Worm (Caenorhabditis elegans): Measurements from ENCODE around the gene F13A2.3.

F13A2.3 gene

DNA sequence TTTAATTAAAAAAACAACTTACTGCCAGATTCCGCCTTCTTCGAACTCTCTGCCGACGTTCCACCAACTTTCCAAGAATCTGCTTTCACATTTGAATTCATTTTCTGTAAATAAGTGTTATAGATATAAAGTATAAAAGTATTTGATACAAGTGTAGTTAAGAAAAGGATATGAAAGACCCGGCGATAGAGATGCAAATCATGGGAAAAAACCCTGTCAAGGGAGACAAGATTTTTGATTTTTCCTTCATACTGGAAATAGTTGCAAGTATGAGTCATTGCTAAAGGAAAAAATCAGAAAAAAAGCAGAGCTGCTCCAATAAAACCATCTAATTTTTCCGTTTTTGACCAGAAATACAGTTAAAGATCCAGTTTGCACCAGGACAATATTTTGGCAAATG is at the start of gene F13A2.3:
Gene F13A2.3, minus strand, starts transcription at position 101 of the 400 bp plus-strand sequence.
- no peak for TF ChIP-seq him-1 (tag; optimal IDR thresholded peaks at IDR 0.05)
- TF ChIP-seq W03F9.2 (tag; optimal IDR thresholded peaks at IDR 0.05) = no peak
- no peak for TF ChIP-seq dao-5 (tag; optimal IDR thresholded peaks at IDR 0.05)

DNA sequence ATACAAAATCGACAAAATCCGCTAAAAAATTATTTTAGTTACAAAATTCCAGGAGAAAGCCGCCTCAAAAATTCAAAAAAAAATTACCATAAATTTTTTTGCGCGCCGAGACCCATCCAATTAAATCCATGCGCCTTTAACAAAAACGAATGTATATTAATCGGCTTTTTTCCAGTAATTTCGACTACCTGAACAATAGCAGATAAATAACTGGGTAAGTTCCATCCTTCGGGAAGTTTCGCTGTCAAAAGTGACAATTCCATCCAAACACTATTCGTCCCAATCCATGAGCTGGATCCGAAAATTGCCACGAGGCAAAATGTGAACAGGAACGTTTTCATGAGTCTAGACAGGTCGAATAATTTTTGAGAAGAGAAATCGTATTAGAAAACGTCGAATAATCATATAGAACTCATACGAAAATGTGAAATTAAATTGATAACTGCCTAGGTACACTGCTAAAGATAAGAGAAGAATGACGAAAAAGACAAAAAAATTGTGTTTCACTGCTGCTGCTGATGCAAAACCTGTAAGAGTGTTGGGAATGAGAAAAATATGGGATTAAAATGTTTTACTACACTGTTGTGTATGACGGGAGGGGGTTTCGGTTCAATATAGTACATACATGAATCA is 46.7 kb upstream of the F13A2.3 start, which contains the start of gene rft-1:
Gene rft-1, minus strand, starts transcription at position 475 of the 633 bp plus-strand sequence.
- TF ChIP-seq him-1 (tag; optimal IDR thresholded peaks at IDR 0.05) (no peak), W03F9.2 (tag; optimal IDR thresholded peaks at IDR 0.05) (no peak), dao-5 (tag; optimal IDR thresholded peaks at IDR 0.05) (no peak)

DNA sequence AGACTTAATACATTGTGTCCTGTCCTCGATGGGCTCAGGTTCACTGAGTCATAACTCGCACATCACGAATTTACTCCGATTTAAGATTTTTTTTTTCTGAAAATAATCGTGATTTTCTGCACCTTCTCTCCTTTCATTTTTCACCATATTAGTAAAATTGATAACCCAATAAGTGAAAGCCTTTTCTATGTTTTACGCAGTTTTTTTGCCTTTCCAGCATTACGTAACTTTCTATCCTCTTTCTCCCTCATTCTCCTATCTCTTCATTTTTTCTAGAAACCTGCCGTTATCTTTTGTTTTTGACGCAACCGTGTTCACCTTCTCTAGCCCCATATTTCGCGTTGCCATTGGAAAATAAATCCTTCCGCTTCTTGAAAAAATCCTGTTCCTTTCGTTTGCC is 41.1 kb upstream of the F13A2.3 start:
- TF ChIP-seq him-1 (tag; optimal IDR thresholded peaks at IDR 0.05) (no peak), W03F9.2 (tag; optimal IDR thresholded peaks at IDR 0.05) (no peak), dao-5 (tag; optimal IDR thresholded peaks at IDR 0.05) (no peak)

DNA sequence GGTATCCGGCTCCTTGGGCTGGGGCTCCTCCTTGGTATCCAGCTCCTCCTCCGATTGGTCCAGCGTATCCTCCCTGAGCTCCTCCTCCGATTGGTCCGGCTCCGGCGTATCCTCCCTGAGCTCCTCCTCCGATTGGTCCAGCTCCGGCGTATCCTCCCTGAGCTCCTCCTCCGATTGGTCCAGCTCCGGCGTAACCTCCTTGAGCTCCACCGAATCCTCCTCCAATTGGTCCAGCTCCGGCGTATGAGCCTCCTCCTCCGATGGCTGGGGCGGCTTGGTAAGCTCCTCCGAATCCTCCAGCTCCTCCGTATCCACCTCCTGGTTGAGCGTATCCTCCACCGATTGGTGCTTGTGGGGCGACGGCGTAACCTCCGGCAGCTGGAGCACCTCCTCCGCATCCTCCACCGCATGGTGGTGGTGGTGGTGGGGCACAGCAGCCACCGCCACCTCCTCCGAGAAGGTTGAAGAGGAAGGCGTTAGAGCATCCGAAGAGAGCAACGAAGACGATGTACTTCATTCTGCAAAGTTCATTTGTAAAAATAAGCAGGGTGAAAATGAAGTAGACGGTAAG is 39.3 kb upstream of the F13A2.3 start, which contains the start of gene Y47D7A.13:
Gene Y47D7A.13, minus strand, starts transcription at position 517 of the 571 bp plus-strand sequence.
- no peak for TF ChIP-seq him-1 (tag; optimal IDR thresholded peaks at IDR 0.05)
- TF ChIP-seq dao-5 (tag; optimal IDR thresholded peaks at IDR 0.05) = no peak
- TF ChIP-seq W03F9.2 (tag; optimal IDR thresholded peaks at IDR 0.05) = no peak

DNA sequence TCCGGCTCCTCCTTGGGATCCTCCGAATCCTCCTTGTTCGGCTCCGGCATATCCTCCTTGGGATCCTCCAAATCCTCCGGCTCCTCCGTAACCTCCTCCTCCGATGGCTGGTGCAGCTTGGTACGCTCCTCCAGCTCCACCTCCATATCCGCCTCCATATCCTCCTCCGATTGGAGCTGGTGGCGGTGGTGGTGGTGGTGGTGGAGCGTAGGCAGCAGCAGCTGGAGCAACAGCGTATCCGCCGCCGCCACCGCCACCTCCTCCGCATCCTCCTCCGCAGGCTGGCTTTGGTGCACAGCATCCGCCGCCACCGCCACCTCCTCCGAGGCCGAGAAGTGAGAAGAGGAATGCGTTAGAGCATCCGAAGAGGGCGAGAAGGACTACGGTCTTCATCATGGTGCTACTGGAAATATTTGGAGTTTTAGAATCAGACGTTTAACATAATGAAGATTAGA is 36.7 kb upstream of the F13A2.3 start, which contains the start of gene Y47D7A.15:
Gene Y47D7A.15, minus strand, starts transcription at position 405 of the 455 bp plus-strand sequence.
- no peak for TF ChIP-seq dao-5 (tag; optimal IDR thresholded peaks at IDR 0.05)

DNA sequence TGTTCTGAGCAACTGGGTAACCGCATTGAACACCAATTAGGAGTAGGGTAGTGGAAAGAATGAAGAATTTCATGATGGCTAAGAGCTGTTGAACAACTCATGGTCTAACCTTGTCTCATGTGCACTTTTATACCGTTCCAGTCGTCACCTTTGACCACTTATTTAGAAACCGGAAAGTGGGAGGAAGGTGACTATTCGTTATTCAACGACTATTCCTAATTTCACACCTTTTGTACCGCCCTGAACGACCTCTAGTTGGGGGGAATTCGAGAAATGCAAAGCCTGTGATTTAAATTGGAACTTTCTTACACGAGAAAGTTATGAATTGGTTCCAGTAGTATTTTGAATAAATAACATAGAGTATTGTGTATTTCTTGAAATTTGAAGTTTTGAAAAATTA is 33.4 kb upstream of the F13A2.3 start, which contains the start of gene Y47D7A.12:
Gene Y47D7A.12, minus strand, starts transcription at position 101 of the 400 bp plus-strand sequence.
- no peak for TF ChIP-seq dao-5 (tag; optimal IDR thresholded peaks at IDR 0.05)
- no peak for TF ChIP-seq him-1 (tag; optimal IDR thresholded peaks at IDR 0.05)
- no peak for TF ChIP-seq W03F9.2 (tag; optimal IDR thresholded peaks at IDR 0.05)

DNA sequence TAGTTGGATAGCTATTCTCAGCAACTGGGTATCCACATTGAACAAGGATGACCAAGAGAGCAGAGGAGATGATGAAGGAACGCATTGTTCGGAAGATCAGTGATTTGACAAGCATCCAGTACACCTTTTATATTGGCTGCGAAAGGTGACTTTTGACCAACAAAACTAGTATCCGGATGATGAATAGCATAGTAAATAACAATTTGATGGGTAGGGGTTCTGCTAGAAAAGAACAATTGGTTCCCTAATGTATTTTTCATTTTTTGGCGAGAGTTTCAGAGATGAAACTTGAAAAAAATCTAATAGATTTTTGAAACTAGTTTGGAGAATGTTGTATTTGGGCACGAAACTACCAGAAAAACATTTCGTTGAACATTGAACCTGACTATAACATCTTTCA is 32.0 kb upstream of the F13A2.3 start, which contains the start of gene Y47D7A.11:
Gene Y47D7A.11, minus strand, starts transcription at position 101 of the 400 bp plus-strand sequence.
- TF ChIP-seq dao-5 (tag; optimal IDR thresholded peaks at IDR 0.05) (no peak), W03F9.2 (tag; optimal IDR thresholded peaks at IDR 0.05) (no peak)

DNA sequence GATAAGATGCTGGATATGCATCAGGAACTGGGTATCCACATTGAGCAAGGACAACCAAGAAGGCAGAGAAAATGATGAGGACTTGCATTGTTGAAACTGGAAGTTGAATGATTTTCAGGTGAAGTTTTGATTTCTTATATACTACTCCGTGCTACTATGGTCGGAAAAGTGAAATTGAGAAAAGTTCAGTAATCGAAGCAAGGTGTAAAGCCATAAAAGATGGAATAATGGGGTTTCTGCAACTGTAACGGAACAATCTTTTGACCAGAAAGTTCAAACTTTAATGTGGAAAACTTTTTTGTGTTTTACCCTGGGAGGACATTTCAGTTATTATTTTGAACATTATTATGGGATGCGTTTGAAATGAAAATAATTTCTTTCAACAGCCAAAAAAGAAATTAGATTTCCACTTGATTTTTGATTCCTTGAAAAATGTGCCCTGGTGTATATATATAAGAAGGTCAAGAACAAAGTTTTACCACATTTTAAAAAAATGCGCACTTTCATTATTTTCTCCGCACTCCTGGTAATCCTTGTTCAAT is 27.8 kb upstream of the F13A2.3 start, which contains the start of the genes Y47D7A.9 and Y47D7A.19:
Gene Y47D7A.9, minus strand, starts transcription at position 101 of the 542 bp plus-strand sequence.
Gene Y47D7A.19, plus strand, starts transcription at position 492 of the 542 bp plus-strand sequence.
- TF ChIP-seq dao-5 (tag; optimal IDR thresholded peaks at IDR 0.05) = no peak

DNA sequence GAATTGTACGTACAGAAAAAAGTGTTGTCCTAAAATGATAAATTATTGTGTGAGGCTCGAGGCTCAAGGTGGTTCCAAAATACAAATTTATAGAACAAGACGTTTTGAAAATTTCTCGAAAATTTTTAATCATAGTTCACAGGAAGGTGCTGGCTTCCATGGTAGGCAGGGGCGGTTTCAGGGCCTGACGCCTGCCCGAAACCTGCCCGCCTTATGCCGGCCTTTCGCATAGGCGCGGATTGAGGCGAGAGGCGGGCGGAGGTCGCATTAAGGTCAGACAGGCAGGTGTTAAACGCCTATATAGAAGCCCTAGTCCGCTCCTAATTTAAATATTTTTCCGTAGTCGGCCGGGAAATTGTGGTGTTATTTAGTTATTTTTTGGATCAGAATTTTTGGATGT is 26.9 kb upstream of the F13A2.3 start:
- no peak for TF ChIP-seq him-1 (tag; optimal IDR thresholded peaks at IDR 0.05)
- TF ChIP-seq dao-5 (tag; optimal IDR thresholded peaks at IDR 0.05) = no peak
- TF ChIP-seq W03F9.2 (tag; optimal IDR thresholded peaks at IDR 0.05) = no peak

DNA sequence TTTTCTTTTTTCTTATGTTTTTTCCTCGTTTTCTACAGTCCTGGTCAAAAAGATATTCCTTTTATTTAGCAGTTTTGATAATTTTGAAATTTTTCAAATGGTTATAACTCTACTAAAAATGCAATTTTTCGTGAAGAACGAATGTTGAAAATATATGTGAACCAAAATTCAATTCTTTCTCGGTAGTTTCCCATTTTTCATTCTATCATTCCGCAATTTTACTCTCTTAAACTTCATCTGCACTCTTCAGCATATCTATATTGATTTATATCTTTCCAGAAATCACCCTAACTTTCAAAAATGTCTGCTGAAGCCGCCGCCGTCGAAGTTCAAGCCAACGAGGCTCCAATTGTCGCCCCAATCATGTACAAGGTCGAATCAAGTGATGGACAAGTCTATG is 26.0 kb upstream of the F13A2.3 start, which contains the start of gene skr-7:
Gene skr-7, plus strand, starts transcription at position 301 of the 400 bp plus-strand sequence.
- TF ChIP-seq him-1 (tag; optimal IDR thresholded peaks at IDR 0.05) (no peak), dao-5 (tag; optimal IDR thresholded peaks at IDR 0.05) (no peak), W03F9.2 (tag; optimal IDR thresholded peaks at IDR 0.05) (no peak)

DNA sequence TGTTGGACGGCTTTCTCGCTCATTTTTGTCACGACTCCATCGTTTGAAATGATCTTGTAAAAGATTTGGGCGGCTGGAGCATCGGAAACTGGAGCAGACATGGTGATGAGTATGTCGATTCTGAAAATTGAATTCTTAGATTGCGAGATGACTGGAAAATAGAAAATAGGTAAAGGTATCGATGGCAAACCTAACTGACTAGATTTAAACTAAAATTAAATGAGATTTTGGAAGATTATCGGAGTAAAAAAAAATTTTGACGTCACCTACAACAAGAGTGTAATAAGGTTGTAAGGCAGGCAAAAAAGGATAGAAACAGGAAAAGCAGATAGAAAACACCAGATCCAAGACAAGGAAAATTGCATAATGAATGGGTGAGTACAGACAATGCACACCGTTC is 25.3 kb upstream of the F13A2.3 start, which contains the start of gene skr-14:
Gene skr-14, minus strand, starts transcription at position 101 of the 400 bp plus-strand sequence.
- TF ChIP-seq him-1 (tag; optimal IDR thresholded peaks at IDR 0.05) = no peak
- TF ChIP-seq dao-5 (tag; optimal IDR thresholded peaks at IDR 0.05) = no peak
- TF ChIP-seq W03F9.2 (tag; optimal IDR thresholded peaks at IDR 0.05) = no peak

DNA sequence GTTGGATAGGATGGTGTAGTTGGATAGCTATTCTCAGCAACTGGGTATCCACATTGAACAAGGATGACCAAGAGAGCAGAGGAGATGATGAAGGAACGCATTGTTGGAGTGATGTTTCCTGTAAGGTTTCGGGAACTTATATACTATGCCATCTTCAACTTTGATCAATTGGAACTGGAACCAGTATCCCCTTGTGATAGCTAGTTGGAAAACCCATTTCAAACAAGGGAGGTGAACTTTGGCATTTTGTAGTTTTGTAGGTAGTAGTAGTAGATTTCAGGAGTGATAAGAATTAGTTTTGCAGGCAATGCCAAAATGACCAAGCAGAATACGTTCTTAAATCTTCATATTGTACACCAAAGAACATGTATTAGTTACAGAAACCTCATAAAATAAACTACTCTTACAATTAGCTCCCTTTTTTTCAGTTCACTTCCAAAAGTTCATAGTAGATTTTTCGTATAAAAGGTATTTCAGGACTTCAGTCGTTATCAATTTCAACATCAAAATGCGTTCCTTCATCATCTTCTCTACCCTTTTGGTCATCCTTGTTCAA is 23.7 kb upstream of the F13A2.3 start, which contains the start of the genes Y47D7A.7 and Y47D7A.2:
Gene Y47D7A.7, minus strand, starts transcription at position 101 of the 556 bp plus-strand sequence.
Gene Y47D7A.2, plus strand, starts transcription at position 506 of the 556 bp plus-strand sequence.
- TF ChIP-seq dao-5 (tag; optimal IDR thresholded peaks at IDR 0.05) (no peak), him-1 (tag; optimal IDR thresholded peaks at IDR 0.05) (no peak), W03F9.2 (tag; optimal IDR thresholded peaks at IDR 0.05) (no peak)

DNA sequence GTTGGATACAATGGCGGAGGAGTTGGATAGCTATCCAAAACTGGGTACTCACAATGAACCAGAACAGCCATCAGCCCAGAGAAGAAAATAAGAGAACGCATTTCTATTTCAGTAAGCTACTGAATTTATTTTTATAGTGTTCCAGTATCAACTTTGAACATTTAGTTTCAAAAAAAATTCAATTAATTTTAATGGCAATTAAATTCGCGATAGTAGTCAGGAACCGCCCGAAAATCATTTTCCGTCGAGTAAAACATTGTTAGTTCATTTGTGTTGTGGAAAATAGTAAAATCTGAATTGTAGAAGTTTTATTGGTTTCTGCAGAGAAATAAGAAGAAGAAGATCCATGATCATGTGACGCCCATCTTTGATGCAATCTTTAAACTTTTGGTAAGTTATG is 22.0 kb upstream of the F13A2.3 start, which contains the start of gene Y47D7A.6:
Gene Y47D7A.6, minus strand, starts transcription at position 101 of the 400 bp plus-strand sequence.
- TF ChIP-seq him-1 (tag; optimal IDR thresholded peaks at IDR 0.05) = no peak
- TF ChIP-seq W03F9.2 (tag; optimal IDR thresholded peaks at IDR 0.05) = no peak
- no peak for TF ChIP-seq dao-5 (tag; optimal IDR thresholded peaks at IDR 0.05)

Data from whole organism, L4/young adult.